Worm (Caenorhabditis elegans) whole organism, L4/young adult: ENCODE data around the gene T08B6.4.

Experiments used
- W03F9.2 ChIP-seq: fragments of 150-350 bp; optimal IDR thresholded peaks from 2 replicates; lab custom pipeline; 2014; ENCODE audit warnings: missing biosample characterization, missing genetic modification characterization
- dao-5 ChIP-seq: sonication (generic microtip); optimal IDR thresholded peaks from 2 replicates; lab custom pipeline; 2016; ENCODE audit warnings: missing genotype, missing genetic modification characterization, moderate library complexity, missing compliant biosample characterization
- him-1 ChIP-seq: sonication (generic microtip); optimal IDR thresholded peaks from 2 replicates; lab custom pipeline; 2016; ENCODE audit warnings: missing genotype, missing genetic modification reagents, missing genetic modification characterization, missing compliant biosample characterization

T08B6.4 gene

ce11 chrIV:4890543-4890942, 15.0 kb upstream of the T08B6.4 start, which contains the start of gene T08B6.9:
TSS of gene T08B6.9 (plus strand) at chrIV:4890843.
- TF ChIP-seq W03F9.2 = no peak
- TF ChIP-seq dao-5 (tag; lab: Kevin White, UChicago) = no peak
- no peak for TF ChIP-seq him-1 (tag; lab: Kevin White, UChicago)

- TF ChIP-seq dao-5 (tag; lab: Kevin White, UChicago) = no peak
- TF ChIP-seq W03F9.2 = no peak
- TF ChIP-seq him-1 (tag; lab: Kevin White, UChicago) = no peak
Measured at ce11 chrIV:4903961-4904360, 1.5 kb upstream of the T08B6.4 start, which contains the start of gene str-161. TSS of gene str-161 (minus strand) at chrIV:4904061.

- TF ChIP-seq him-1 (tag; lab: Kevin White, UChicago) (no peak), dao-5 (tag; lab: Kevin White, UChicago) (no peak), W03F9.2 (no peak)
Measured at ce11 chrIV:4909039-4909438, 3.5 kb downstream of the T08B6.4 start, which contains the start of gene str-159. TSS of gene str-159 (plus strand) at chrIV:4909339.

ce11 chrIV:4913090-4913489, 7.6 kb downstream of the T08B6.4 start, which contains the start of gene str-156:
TSS of gene str-156 (plus strand) at chrIV:4913390.
- TF ChIP-seq W03F9.2 (no peak), him-1 (tag; lab: Kevin White, UChicago) (no peak), dao-5 (tag; lab: Kevin White, UChicago) (no peak)

ce11 chrIV:4915689-4916088, 10.2 kb downstream of the T08B6.4 start, which contains the start of gene str-155:
TSS of gene str-155 (plus strand) at chrIV:4915989.
- TF ChIP-seq him-1 (tag; lab: Kevin White, UChicago) = no peak
- no peak for TF ChIP-seq dao-5 (tag; lab: Kevin White, UChicago)
- TF ChIP-seq W03F9.2 = no peak

ce11 chrIV:4917774-4918173, 12.3 kb downstream of the T08B6.4 start, which contains the start of gene str-158:
TSS of gene str-158 (plus strand) at chrIV:4918074.
- TF ChIP-seq him-1 (tag; lab: Kevin White, UChicago) (no peak), dao-5 (tag; lab: Kevin White, UChicago) (no peak), W03F9.2 (no peak)

ce11 chrIV:4930045-4930444, 24.6 kb downstream of the T08B6.4 start, which contains the start of gene Y9C9A.8:
TSS of gene Y9C9A.8 (plus strand) at chrIV:4930345.
- TF ChIP-seq dao-5 (tag; lab: Kevin White, UChicago) = no peak
- no peak for TF ChIP-seq him-1 (tag; lab: Kevin White, UChicago)
- no peak for TF ChIP-seq W03F9.2

- TF ChIP-seq him-1 (tag; lab: Kevin White, UChicago) = no peak
- TF ChIP-seq dao-5 (tag; lab: Kevin White, UChicago) = no peak
Measured at ce11 chrIV:4930754-4931322, 25.3 kb downstream of the T08B6.4 start.

ce11 chrIV:4934103-4934502, 28.6 kb downstream of the T08B6.4 start, which contains the start of gene str-153:
TSS of gene str-153 (plus strand) at chrIV:4934403.
- no peak for TF ChIP-seq dao-5 (tag; lab: Kevin White, UChicago)
- TF ChIP-seq W03F9.2 = no peak
- no peak for TF ChIP-seq him-1 (tag; lab: Kevin White, UChicago)

ce11 chrIV:4937647-4938046, 32.2 kb downstream of the T08B6.4 start, which contains the start of gene fbxa-86:
TSS of gene fbxa-86 (minus strand) at chrIV:4938013.
- TF ChIP-seq dao-5 (tag; lab: Kevin White, UChicago) (no peak), him-1 (tag; lab: Kevin White, UChicago) (no peak), W03F9.2 (no peak)

- TF ChIP-seq W03F9.2 = no peak
- no peak for TF ChIP-seq him-1 (tag; lab: Kevin White, UChicago)
Measured at ce11 chrIV:4938664-4939063, 33.2 kb downstream of the T08B6.4 start, which contains the start of gene str-168. TSS of gene str-168 (plus strand) at chrIV:4938964.

ce11 chrIV:4941681-4942080, 36.2 kb downstream of the T08B6.4 start, which contains the start of gene Y9C9A.5:
TSS of gene Y9C9A.5 (plus strand) at chrIV:4941981.
- no peak for TF ChIP-seq dao-5 (tag; lab: Kevin White, UChicago)
- no peak for TF ChIP-seq him-1 (tag; lab: Kevin White, UChicago)
- TF ChIP-seq W03F9.2 = no peak

ce11 chrIV:4945771-4946170, 40.3 kb downstream of the T08B6.4 start, which contains the start of gene str-169:
TSS of gene str-169 (plus strand) at chrIV:4946071.
- no peak for TF ChIP-seq dao-5 (tag; lab: Kevin White, UChicago)
- no peak for TF ChIP-seq W03F9.2
- no peak for TF ChIP-seq him-1 (tag; lab: Kevin White, UChicago)

ce11 chrIV:4953887-4954286, 48.4 kb downstream of the T08B6.4 start, which contains the start of gene str-163:
TSS of gene str-163 (plus strand) at chrIV:4954187.
- no peak for TF ChIP-seq dao-5 (tag; lab: Kevin White, UChicago)
- no peak for TF ChIP-seq W03F9.2
- no peak for TF ChIP-seq him-1 (tag; lab: Kevin White, UChicago)
